Fruit fly (Drosophila melanogaster) S2 (cell line): Measurements from ENCODE around the gene CG33093.

Source experiments
- CG8478 ChIP-seq: fragments of >200 bp; optimal IDR thresholded peaks from 2 replicates; lab custom pipeline; 2018
- CTCF ChIP-seq, 2 experiments: fragments of >200 bp; optimal IDR thresholded peaks; 2 replicates each; lab custom pipeline; 2018

DNA sequence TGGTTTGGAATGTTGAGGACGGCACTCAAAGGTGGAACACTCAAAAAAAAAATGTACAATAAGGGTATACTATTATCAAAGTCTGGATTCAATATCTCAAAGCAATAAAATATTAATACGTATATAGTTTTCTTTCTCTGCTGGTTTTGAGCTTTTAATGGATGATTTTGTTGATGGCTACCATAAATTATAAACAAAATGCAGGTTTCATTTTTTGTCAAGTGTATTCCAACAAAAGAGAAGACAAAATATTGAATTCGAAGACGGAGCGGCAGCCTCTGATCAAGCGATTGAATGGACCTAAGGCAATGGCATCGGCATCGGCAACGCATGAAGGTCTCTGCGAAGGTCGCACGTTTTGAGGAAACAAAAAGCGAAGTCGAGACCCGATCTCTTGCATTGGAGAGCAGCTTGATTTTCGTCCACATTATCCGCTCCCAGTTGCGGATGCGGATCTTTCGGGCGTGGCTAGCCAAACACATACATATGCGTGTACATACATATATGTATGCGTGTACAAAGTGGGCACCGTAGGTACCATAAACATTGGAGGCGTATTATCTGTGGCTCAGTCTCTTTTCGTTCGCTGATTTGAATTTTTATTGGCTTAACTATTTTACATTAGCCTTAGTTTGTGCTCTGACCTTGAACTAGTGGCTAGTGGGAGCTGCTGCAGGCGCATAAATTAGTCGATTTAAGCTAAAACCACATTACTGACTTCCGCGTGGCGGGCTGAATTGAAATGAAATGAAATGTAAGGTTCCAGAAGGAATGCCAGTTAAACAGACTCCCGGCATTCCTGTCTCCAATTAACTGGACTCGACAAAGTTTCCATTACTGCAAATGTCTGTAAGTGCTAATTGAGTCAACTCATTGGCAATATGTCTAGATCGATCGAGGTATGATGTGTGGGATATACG lies 5.0 kb upstream of the CG33093 start:
- TF ChIP-seq CTCF (optimal IDR thresholded peaks at IDR 0.05; lab: Kevin White, UChicago) (no peak), CG8478 (lab: Kevin White, UChicago) (no peak)
